Fruit fly (Drosophila melanogaster) Kc167 (cell line): ENCODE results near the gene pHCl-1.

Experiments
- Myc ChIP-seq: fragments of >200 bp; optimal IDR thresholded peaks from 2 replicates; lab custom pipeline; 2017; ENCODE audit warnings: missing external identifiers
- Sin3A ChIP-seq: fragments of >200 bp; optimal IDR thresholded peaks from 2 replicates; lab custom pipeline; 2018; ENCODE audit warnings: missing external identifiers
- h ChIP-seq: fragments of >200 bp; optimal IDR thresholded peaks from 3 replicates; lab custom pipeline; 2018; ENCODE audit warnings: missing external identifiers
- psq ChIP-seq: fragments of >200 bp; optimal IDR thresholded peaks from 2 replicates; lab custom pipeline; 2017; ENCODE audit warnings: missing external identifiers

dm6 chr3L:15816143-15816487 lies 82.7 kb downstream of the pHCl-1 start, which contains the start of gene fwe:
- TF ChIP-seq Myc (lab: Kevin White, UChicago) = no peak
- TF ChIP-seq psq (lab: Kevin White, UChicago) = no peak
- no peak for TF ChIP-seq Sin3A (lab: Kevin White, UChicago)
- TF ChIP-seq h (lab: Kevin White, UChicago) = no peak
